Fruit fly (Drosophila melanogaster) whole organism, embryonic: ENCODE data around the gene firl.

ENCODE experiments used
- CG10274 ChIP-seq: fragments of 200-800 bp; sonication (Bioruptor generic); optimal IDR thresholded peaks from 3 replicates; lab custom pipeline; 2017; ENCODE audit warnings: missing biosample characterization, mild to moderate bottlenecking, missing genetic modification characterization
- CG10366 ChIP-seq: fragments of 200-800 bp; sonication (Bioruptor generic); IDR thresholded peaks from 2 replicates; pipeline ENCODE4 v1.3.6; 2022; ENCODE audit warnings: missing biosample characterization, missing genetic modification characterization
- CG10959 ChIP-seq: fragments of 200-800 bp; sonication (Bioruptor generic); IDR thresholded peaks from 2 replicates; pipeline ENCODE4 v1.3.6; 2022; ENCODE audit warnings: missing biosample characterization, missing genetic modification characterization
- CG12299 ChIP-seq: fragments of 200-800 bp; sonication (Bioruptor generic); optimal IDR thresholded peaks from 2 replicates; lab custom pipeline; 2018; ENCODE audit warnings: missing biosample characterization, mild to moderate bottlenecking, missing genetic modification characterization
- CG13894 ChIP-seq: fragments of 200-800 bp; sonication (Bioruptor generic); optimal IDR thresholded peaks from 3 replicates; lab custom pipeline; 2018; ENCODE audit warnings: missing biosample characterization, mild to moderate bottlenecking, missing genetic modification characterization, moderate library complexity
- CG16863 ChIP-seq: fragments of 200-800 bp; sonication (Bioruptor generic); optimal IDR thresholded peaks from 3 replicates; lab custom pipeline; 2016; ENCODE audit warnings: missing biosample characterization, missing genetic modification characterization
- CG17829 ChIP-seq: fragments of 200-800 bp; optimal IDR thresholded peaks from 2 replicates; lab custom pipeline; 2019; ENCODE audit warnings: missing biosample characterization, mild to moderate bottlenecking, missing genetic modification characterization, moderate library complexity
- CG18619 ChIP-seq: fragments of 200-800 bp; sonication (Bioruptor generic); optimal IDR thresholded peaks from 3 replicates; lab custom pipeline; 2017; ENCODE audit warnings: missing biosample characterization, mild to moderate bottlenecking, missing genetic modification characterization
- CG2120 ChIP-seq: fragments of 200-800 bp; sonication (Bioruptor generic); optimal IDR thresholded peaks from 3 replicates; lab custom pipeline; 2016; ENCODE audit warnings: missing biosample characterization, missing genetic modification characterization
- CG3065 ChIP-seq: fragments of 200-800 bp; sonication (Bioruptor generic); optimal IDR thresholded peaks from 2 replicates; lab custom pipeline; 2016; ENCODE audit warnings: missing biosample characterization, missing genetic modification characterization
- CG31224 ChIP-seq: fragments of 200-800 bp; sonication (Bioruptor generic); IDR thresholded peaks from 2 replicates; pipeline ENCODE4 v1.3.6; 2022; ENCODE audit warnings: missing biosample characterization, missing genetic modification characterization
- CG6765 ChIP-seq: fragments of 200-800 bp; sonication (Bioruptor generic); optimal IDR thresholded peaks from 3 replicates; lab custom pipeline; 2017; ENCODE audit warnings: missing biosample characterization, mild to moderate bottlenecking, missing genetic modification characterization
- CG8944 ChIP-seq: fragments of 200-800 bp; sonication (Bioruptor generic); optimal IDR thresholded peaks from 3 replicates; lab custom pipeline; 2016; ENCODE audit warnings: missing biosample characterization, missing genetic modification characterization
- CG9797 ChIP-seq: fragments of 200-800 bp; sonication (Bioruptor generic); optimal IDR thresholded peaks from 3 replicates; lab custom pipeline; 2018; ENCODE audit warnings: missing biosample characterization, mild to moderate bottlenecking, missing genetic modification characterization
- CTCF ChIP-seq: fragments of 200-800 bp; sonication (Bioruptor generic); optimal IDR thresholded peaks from 2 replicates; lab custom pipeline; 2017; ENCODE audit warnings: missing biosample characterization, mild to moderate bottlenecking, missing genetic modification characterization, moderate library complexity
- D ChIP-seq, 2 experiments: fragments of 200-800 bp in 1 of 2; fragments of >200 bp in 1 of 2; sonication (Bioruptor generic) in 1 of 2; optimal IDR thresholded peaks; 2 replicates in 1 of 2; 3 replicates in 1 of 2; lab custom pipeline; 2017; ENCODE audit warnings: mild to moderate bottlenecking in 1 of 2, missing biosample characterization in 1 of 2, missing genetic modification characterization in 1 of 2, missing genetic modification reagents in 1 of 2
- Drgx ChIP-seq: fragments of 200-800 bp; sonication (Bioruptor generic); IDR thresholded peaks from 2 replicates; pipeline ENCODE4 v1.3.6; 2022; ENCODE audit warnings: missing biosample characterization, missing genetic modification characterization
- HLH4C ChIP-seq: fragments of 200-800 bp; sonication (Bioruptor generic); IDR thresholded peaks from 3 replicates; pipeline ENCODE4 v1.3.6; 2022; ENCODE audit warnings: missing biosample characterization, missing genetic modification characterization; ENCODE audit not compliant: partially characterized antibody
- Hey ChIP-seq: fragments of 200-800 bp; sonication (Bioruptor generic); optimal IDR thresholded peaks from 3 replicates; lab custom pipeline; 2018; ENCODE audit warnings: missing biosample characterization, mild to moderate bottlenecking, missing genetic modification characterization
- HmgZ ChIP-seq: fragments of 200-800 bp; sonication (Bioruptor generic); optimal IDR thresholded peaks from 2 replicates; lab custom pipeline; 2018; ENCODE audit warnings: missing biosample characterization, mild to moderate bottlenecking, missing genetic modification characterization
- Hr39 ChIP-seq: fragments of >200 bp; optimal IDR thresholded peaks from 2 replicates; lab custom pipeline; 2017
- Kr ChIP-seq: fragments of 200-800 bp; sonication (Bioruptor generic); optimal IDR thresholded peaks from 2 replicates; lab custom pipeline; 2017; ENCODE audit warnings: missing biosample characterization, mild to moderate bottlenecking, missing genetic modification characterization
- Lhr ChIP-seq: fragments of 200-800 bp; sonication (Bioruptor generic); optimal IDR thresholded peaks from 3 replicates; lab custom pipeline; 2017; ENCODE audit warnings: mild to moderate bottlenecking, missing biosample characterization, missing genetic modification reagents, missing genetic modification characterization
- NFAT ChIP-seq: fragments of 200-800 bp; sonication (Bioruptor generic); IDR thresholded peaks from 2 replicates; pipeline ENCODE4 v1.3.6; 2022; ENCODE audit warnings: missing biosample characterization, missing genetic modification characterization
- bsh ChIP-seq, 2 experiments: fragments of 200-800 bp; sonication (Bioruptor generic); optimal IDR thresholded peaks; 2 replicates each; lab custom pipeline; 2017 to 2018; ENCODE audit warnings: mild to moderate bottlenecking in 2 of 2, missing biosample characterization in 2 of 2, missing genetic modification characterization in 2 of 2, moderate library complexity in 1 of 2
- chinmo ChIP-seq: fragments of 200-800 bp; sonication (Bioruptor generic); IDR thresholded peaks from 4 replicates; pipeline ENCODE4 v1.3.6; 2022; ENCODE audit warnings: missing biosample characterization, missing genetic modification characterization; ENCODE audit not compliant: partially characterized antibody
- crol ChIP-seq: fragments of 200-800 bp; sonication (Bioruptor generic); IDR thresholded peaks from 2 replicates; pipeline ENCODE4 v1.3.6; 2022; ENCODE audit warnings: missing biosample characterization, missing genetic modification characterization
- da ChIP-seq: fragments of 200-800 bp; sonication (Bioruptor generic); optimal IDR thresholded peaks from 2 replicates; lab custom pipeline; 2016; ENCODE audit warnings: missing biosample characterization, missing genetic modification characterization
- esg ChIP-seq: fragments of 200-800 bp; sonication (Bioruptor generic); conservative IDR thresholded peaks from 2 replicates; pipeline ENCODE4 v1.3.6; 2022; ENCODE audit warnings: missing biosample characterization, missing genetic modification characterization
- fd64A ChIP-seq: fragments of 200-800 bp; sonication (Bioruptor generic); optimal IDR thresholded peaks from 3 replicates; lab custom pipeline; 2018; ENCODE audit warnings: missing biosample characterization, mild to moderate bottlenecking, missing genetic modification characterization
- gt ChIP-seq: fragments of 200-800 bp; sonication (Bioruptor generic); IDR thresholded peaks from 2 replicates; pipeline ENCODE4 v1.3.6; 2022; ENCODE audit warnings: missing biosample characterization, missing genetic modification characterization
- mirr ChIP-seq: fragments of 200-800 bp; sonication (Bioruptor generic); optimal IDR thresholded peaks from 3 replicates; lab custom pipeline; 2018; ENCODE audit warnings: missing biosample characterization, mild to moderate bottlenecking, missing genetic modification characterization
- nom ChIP-seq: fragments of 200-800 bp; sonication (Bioruptor generic); optimal IDR thresholded peaks from 2 replicates; lab custom pipeline; 2017; ENCODE audit warnings: missing biosample characterization, missing genetic modification characterization, mild to moderate bottlenecking, moderate library complexity, missing genetic modification reagents
- odd ChIP-seq: fragments of 200-800 bp; sonication (Bioruptor generic); optimal IDR thresholded peaks from 2 replicates; lab custom pipeline; 2017; ENCODE audit warnings: missing biosample characterization, mild to moderate bottlenecking, missing genetic modification characterization
- pita ChIP-seq: fragments of 200-800 bp; sonication (Bioruptor generic); optimal IDR thresholded peaks from 2 replicates; lab custom pipeline; 2017; ENCODE audit warnings: missing biosample characterization, mild to moderate bottlenecking, missing genetic modification characterization
- sisA ChIP-seq: fragments of 200-800 bp; sonication (Bioruptor generic); IDR thresholded peaks from 2 replicates; pipeline ENCODE4 v1.3.6; 2022; ENCODE audit warnings: missing biosample characterization, missing genetic modification characterization
- tup ChIP-seq: fragments of 200-800 bp; sonication (Bioruptor generic); optimal IDR thresholded peaks from 2 replicates; lab custom pipeline; 2016; ENCODE audit warnings: missing biosample characterization, mild to moderate bottlenecking, missing genetic modification characterization, moderate library complexity
- zen2 ChIP-seq: fragments of 200-800 bp; sonication (Bioruptor generic); IDR thresholded peaks from 3 replicates; pipeline ENCODE4 v1.3.6; 2022; ENCODE audit warnings: missing biosample characterization, missing genetic modification characterization; ENCODE audit not compliant: partially characterized antibody

firl gene

dm6 chr2L:12020735-12021134, 45.8 kb downstream of the firl start, which contains the start of gene Wdr81 (continued):
- TF ChIP-seq CG17829 (no peak), CTCF (GFP tag; lab: Kevin White, UChicago) (no peak), CG3065 (GFP tag; lab: Kevin White, UChicago) (no peak)

DNA sequence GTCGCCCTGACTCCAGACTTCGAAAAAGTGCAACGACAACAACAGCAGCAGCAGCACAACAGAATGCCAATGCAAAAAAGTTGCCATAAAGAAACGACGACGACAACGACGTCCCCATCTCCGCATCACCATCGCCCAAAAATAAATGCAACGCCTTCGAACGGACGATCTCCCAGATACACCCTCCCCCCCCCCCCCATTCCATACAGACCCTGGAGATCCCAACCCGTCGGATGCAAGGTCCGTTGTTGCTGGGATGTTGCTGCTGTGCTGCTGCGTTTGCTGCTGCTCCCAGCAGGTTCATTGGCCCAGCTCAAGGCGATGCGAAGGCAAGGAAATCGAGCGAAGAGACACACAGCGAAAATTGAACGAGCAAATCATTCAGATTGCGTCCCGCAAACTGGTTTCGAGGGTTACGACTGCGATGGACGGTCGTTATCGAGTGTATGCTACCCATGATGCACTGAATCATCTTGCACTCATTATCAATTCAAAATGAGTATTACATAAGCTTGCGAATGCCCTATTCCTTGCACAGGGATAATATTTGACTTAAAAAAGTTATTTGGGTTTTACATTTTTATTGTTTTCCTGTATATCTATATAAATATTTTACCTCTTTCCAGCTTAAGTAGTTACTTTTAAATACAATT, 52.7 kb downstream of the firl start:
- TF ChIP-seq CG18619 (no peak), sisA (GFP tag; lab: Robert Waterston, UW) (0 out of 2 replicates have a peak, but pooled peaks have one; percentile 11), bsh (GFP tag; optimal IDR thresholded peaks at IDR 0.05; lab: Kevin White, UChicago) (peak in 1 of 2 experiments; percentile 42), Kr (GFP tag; lab: Kevin White, UChicago) (no peak), da (GFP tag; lab: Kevin White, UChicago) (no peak), D (optimal IDR thresholded peaks at IDR 0.05; lab: Kevin White, UChicago) (no peak), D (GFP tag; optimal IDR thresholded peaks at IDR 0.05; lab: Kevin White, UChicago) (no peak), Hr39 (lab: Kevin White, UChicago) (peak; percentile 70), pita (GFP tag; lab: Kevin White, UChicago) (no peak), mirr (GFP tag; lab: Kevin White, UChicago) (no peak), NFAT (GFP tag; lab: Robert Waterston, UW) (no peak), CG6765 (GFP tag; lab: Kevin White, UChicago) (no peak), odd (GFP tag; lab: Kevin White, UChicago) (no peak), esg (GFP tag; lab: Robert Waterston, UW) (no peak), CG16863 (GFP tag; lab: Kevin White, UChicago) (no peak), CG10959 (GFP tag; lab: Robert Waterston, UW) (no peak), gt (GFP tag; lab: Robert Waterston, UW) (no peak), HmgZ (tag; lab: Kevin White, UChicago) (no peak), CG10274 (GFP tag; lab: Kevin White, UChicago) (no peak), CG9797 (no peak), CG31224 (GFP tag; lab: Robert Waterston, UW) (peak; percentile 63), Lhr (no peak), CG13894 (tag; lab: Kevin White, UChicago) (no peak), zen2 (GFP tag; lab: Robert Waterston, UW) (no peak), chinmo (0 out of 4 replicates have a peak, but pooled peaks have one; percentile 51), CG2120 (no peak), crol (peak; percentile 44; the same call in 1 of the 2 replicates), CG8944 (GFP tag; lab: Kevin White, UChicago) (no peak), Drgx (GFP tag; lab: Robert Waterston, UW) (peak; percentile 58), fd64A (no peak), CG12299 (tag; lab: Kevin White, UChicago) (no peak), Hey (no peak), CG10366 (GFP tag; lab: Robert Waterston, UW) (no peak), tup (GFP tag; lab: Kevin White, UChicago) (no peak), HLH4C (GFP tag; lab: Robert Waterston, UW) (no peak), nom (peak; percentile 96)
- TF ChIP-seq, all 482 proteins: peak for 8
